Worm (Caenorhabditis elegans): Measurements from ENCODE around the gene chil-11.

Gene chil-11

ce11 chrIV:5725300-5725699 is 15.8 kb upstream of the chil-11 start, which contains the start of gene H35B03.1:
H35B03.1 (plus strand) TSS chrIV:5725600.
- TF ChIP-seq F13C5.2 (tag; optimal IDR thresholded peaks at IDR 0.05) (no peak), ets-7 (tag; optimal IDR thresholded peaks at IDR 0.05) (no peak), pes-1 (GFP tag; IDR thresholded peaks at IDR 0.05) (no peak)

DNA sequence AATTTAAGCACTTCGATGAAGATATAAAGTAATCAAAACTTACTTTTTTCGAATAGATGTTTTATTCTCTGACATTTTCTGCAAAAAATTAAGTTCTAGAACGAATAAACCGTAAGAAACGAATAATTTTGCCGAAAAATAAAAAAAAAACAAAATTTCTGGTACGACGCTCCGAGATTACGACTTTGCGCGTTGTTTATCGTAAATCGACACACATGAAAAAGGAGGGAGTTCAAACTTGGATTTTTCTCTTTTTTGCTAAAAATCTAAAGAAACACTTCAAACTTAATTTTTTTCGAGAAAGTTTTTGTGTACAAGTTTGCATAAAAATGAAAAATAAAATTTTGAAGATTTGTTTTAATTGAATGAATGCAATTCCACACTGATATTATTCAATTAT is 9.5 kb upstream of the chil-11 start, which contains the start of gene H35B03.2:
TSS of gene H35B03.2 (minus strand) at position 78 of the 400 bp plus-strand sequence.
- TF ChIP-seq ama-1 (optimal IDR thresholded peaks at IDR 0.05) (no peak), tbx-11 (GFP tag; IDR thresholded peaks at IDR 0.05) (no peak), aly-1 (tag; optimal IDR thresholded peaks at IDR 0.05) (no peak), flt-1 (GFP tag; IDR thresholded peaks at IDR 0.05) (no peak), tbx-37 (GFP tag; conservative IDR thresholded peaks at IDR 0.05) (no peak), ets-7 (tag; optimal IDR thresholded peaks at IDR 0.05) (no peak), sea-1 (GFP tag; conservative IDR thresholded peaks at IDR 0.05) (no peak), tra-4 (tag; optimal IDR thresholded peaks at IDR 0.05) (no peak), hnd-1 (tag; optimal IDR thresholded peaks at IDR 0.05) (no peak), scrt-1 (GFP tag; IDR thresholded peaks at IDR 0.05) (no peak), pes-1 (GFP tag; IDR thresholded peaks at IDR 0.05) (no peak), F13C5.2 (tag; optimal IDR thresholded peaks at IDR 0.05) (no peak), ceh-13 (GFP tag; optimal IDR thresholded peaks at IDR 0.05) (no peak), hmg-4 (GFP tag; optimal IDR thresholded peaks at IDR 0.05) (no peak), B0310.2 (tag; optimal IDR thresholded peaks at IDR 0.05) (no peak), ceh-36 (tag; optimal IDR thresholded peaks at IDR 0.05) (no peak), hmbx-1 (tag; optimal IDR thresholded peaks at IDR 0.05) (no peak)

ce11 chrIV:5734720-5735119 is 6.4 kb upstream of the chil-11 start, which contains the start of gene cpg-18:
cpg-18 (plus strand) TSS chrIV:5735020.
- no peak for TF ChIP-seq tra-4 (tag; optimal IDR thresholded peaks at IDR 0.05)
- no peak for TF ChIP-seq ama-1 (optimal IDR thresholded peaks at IDR 0.05)
- no peak for TF ChIP-seq aly-1 (tag; optimal IDR thresholded peaks at IDR 0.05)
- no peak for TF ChIP-seq sea-1 (GFP tag; conservative IDR thresholded peaks at IDR 0.05)
- no peak for TF ChIP-seq B0310.2 (tag; optimal IDR thresholded peaks at IDR 0.05)
- no peak for TF ChIP-seq tbx-11 (GFP tag; IDR thresholded peaks at IDR 0.05)
- TF ChIP-seq ceh-13 (GFP tag; optimal IDR thresholded peaks at IDR 0.05): no peak

ce11 chrIV:5744114-5744513 is 3.0 kb downstream of the chil-11 start, which contains the start of gene C45E5.1:
C45E5.1 (plus strand) TSS chrIV:5744403.
- no peak for TF ChIP-seq B0310.2 (tag; optimal IDR thresholded peaks at IDR 0.05)
- TF ChIP-seq flt-1 (GFP tag; IDR thresholded peaks at IDR 0.05): no peak

- TF ChIP-seq flt-1 (GFP tag; IDR thresholded peaks at IDR 0.05): no peak
- TF ChIP-seq B0310.2 (tag; optimal IDR thresholded peaks at IDR 0.05): no peak
- TF ChIP-seq aly-1 (tag; optimal IDR thresholded peaks at IDR 0.05): no peak
- TF ChIP-seq scrt-1 (GFP tag; IDR thresholded peaks at IDR 0.05): no peak
- TF ChIP-seq hmg-4 (GFP tag; optimal IDR thresholded peaks at IDR 0.05): no peak
Measured at ce11 chrIV:5749874-5750273, 8.7 kb downstream of the chil-11 start.

- TF ChIP-seq tra-4 (tag; optimal IDR thresholded peaks at IDR 0.05) (no peak), ets-7 (tag; optimal IDR thresholded peaks at IDR 0.05) (no peak), hnd-1 (tag; optimal IDR thresholded peaks at IDR 0.05) (no peak), sea-1 (GFP tag; conservative IDR thresholded peaks at IDR 0.05) (no peak), hmg-4 (GFP tag; optimal IDR thresholded peaks at IDR 0.05) (no peak), hmbx-1 (tag; optimal IDR thresholded peaks at IDR 0.05) (no peak), tbx-11 (GFP tag; IDR thresholded peaks at IDR 0.05) (no peak), tbx-37 (GFP tag; conservative IDR thresholded peaks at IDR 0.05) (no peak)
Measured at ce11 chrIV:5751997-5752396, 10.9 kb downstream of the chil-11 start.

ce11 chrIV:5752704-5753103 is 11.6 kb downstream of the chil-11 start:
- TF ChIP-seq hmbx-1 (tag; optimal IDR thresholded peaks at IDR 0.05): no peak
- TF ChIP-seq ets-7 (tag; optimal IDR thresholded peaks at IDR 0.05): no peak
- TF ChIP-seq hmg-4 (GFP tag; optimal IDR thresholded peaks at IDR 0.05): no peak
- no peak for TF ChIP-seq tbx-11 (GFP tag; IDR thresholded peaks at IDR 0.05)
- TF ChIP-seq tbx-37 (GFP tag; conservative IDR thresholded peaks at IDR 0.05): no peak
- TF ChIP-seq hnd-1 (tag; optimal IDR thresholded peaks at IDR 0.05): no peak
- no peak for TF ChIP-seq pes-1 (GFP tag; IDR thresholded peaks at IDR 0.05)

DNA sequence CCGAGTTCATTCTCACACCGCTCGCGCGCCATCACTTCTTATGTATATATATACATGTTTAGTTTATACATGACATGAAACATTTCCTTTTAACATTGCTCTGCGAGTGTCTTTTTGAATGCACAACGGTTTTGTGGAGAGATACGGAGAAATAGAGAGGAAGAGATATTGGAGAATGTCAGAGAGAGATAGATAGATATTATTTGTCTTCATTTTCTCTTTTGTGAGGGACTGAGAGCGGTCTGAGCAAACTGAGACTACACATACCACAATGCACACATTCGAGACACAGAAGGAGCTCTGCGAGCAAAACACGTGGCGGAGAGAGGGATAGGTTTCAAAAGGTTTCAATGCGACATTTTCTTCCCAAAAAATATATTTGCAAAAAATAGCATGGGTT is 12.1 kb downstream of the chil-11 start:
- no peak for TF ChIP-seq ets-7 (tag; optimal IDR thresholded peaks at IDR 0.05)
- TF ChIP-seq ceh-13 (GFP tag; optimal IDR thresholded peaks at IDR 0.05): no peak
- no peak for TF ChIP-seq F13C5.2 (tag; optimal IDR thresholded peaks at IDR 0.05)
- TF ChIP-seq ama-1 (optimal IDR thresholded peaks at IDR 0.05): no peak
- no peak for TF ChIP-seq pes-1 (GFP tag; IDR thresholded peaks at IDR 0.05)
- no peak for TF ChIP-seq sea-1 (GFP tag; conservative IDR thresholded peaks at IDR 0.05)
- no peak for TF ChIP-seq hmbx-1 (tag; optimal IDR thresholded peaks at IDR 0.05)
- TF ChIP-seq scrt-1 (GFP tag; IDR thresholded peaks at IDR 0.05): no peak
- TF ChIP-seq tbx-37 (GFP tag; conservative IDR thresholded peaks at IDR 0.05): no peak

DNA sequence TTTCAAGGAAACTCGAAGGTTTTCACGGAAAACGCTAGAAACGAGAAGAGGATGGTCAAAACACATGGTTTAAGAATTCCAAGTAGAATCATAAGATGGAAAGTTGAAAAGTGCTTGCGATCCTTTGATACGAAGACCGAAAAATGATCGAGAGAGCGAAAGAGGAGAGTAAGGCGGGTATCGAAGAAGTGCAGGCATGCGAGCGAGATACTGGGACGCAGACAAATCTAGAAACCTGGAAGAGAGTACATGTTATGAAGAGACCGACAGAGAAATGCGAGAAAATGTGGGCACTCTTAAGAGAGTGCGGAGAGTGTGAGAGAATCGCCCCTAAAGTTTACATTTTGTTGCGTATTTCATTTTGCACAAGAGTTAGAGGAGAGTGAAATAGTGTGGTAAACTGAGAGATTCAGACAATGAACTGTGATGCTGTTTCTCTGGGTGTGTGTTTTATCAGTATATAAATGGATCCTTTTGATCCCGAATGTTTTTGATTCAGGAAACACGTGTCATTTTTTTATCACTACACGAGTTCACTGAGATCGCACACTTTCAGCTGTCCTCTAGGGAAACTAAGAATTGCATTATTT is 12.9 kb downstream of the chil-11 start:
- TF ChIP-seq B0310.2 (tag; optimal IDR thresholded peaks at IDR 0.05) (no peak), tbx-37 (GFP tag; conservative IDR thresholded peaks at IDR 0.05) (0 out of 2 replicates have a peak, but pooled peaks have one; percentile 8)

Measured in whole organism, early embryonic.